Fruit fly (Drosophila melanogaster): ENCODE results near the gene CG8500.

CG8500 gene

dm6 chr3R:9800644-9801330 lies 16.3 kb downstream of the CG8500 start, which contains the start of the genes CG9467 and CG8526 (continued):
- TF ChIP-seq CG4617 (GFP tag; optimal IDR thresholded peaks at IDR 0.05; ENCODE audit: borderline replicate concordance) (peak; percentile 80), kni (GFP tag; optimal IDR thresholded peaks at IDR 0.05) (no peak), CG13296 (GFP tag; optimal IDR thresholded peaks at IDR 0.05) (no peak), CG4360 (GFP tag; IDR thresholded peaks at IDR 0.05) (no peak), CG12299 (tag; optimal IDR thresholded peaks at IDR 0.05) (no peak), nmo (GFP tag; optimal IDR thresholded peaks at IDR 0.05) (peak; percentile 91), dm (GFP tag; optimal IDR thresholded peaks at IDR 0.05) (no peak), Fer3 (tag; optimal IDR thresholded peaks at IDR 0.05) (peak; percentile 53), zen2 (GFP tag; IDR thresholded peaks at IDR 0.05; ENCODE audit: partially characterized antibody) (no peak; the same call in 2 of the 3 replicates), dpn (GFP tag; optimal IDR thresholded peaks at IDR 0.05) (peak; percentile 52 to 71), sob (GFP tag; IDR thresholded peaks at IDR 0.05) (peak; percentile 53; the same call in 1 of the 2 replicates), sna (GFP tag; IDR thresholded peaks at IDR 0.05; ENCODE audit: partially characterized antibody) (0 out of 2 replicates have a peak, but pooled peaks have one; percentile 29), dysf (GFP tag; IDR thresholded peaks at IDR 0.05) (peak; percentile 61; the same call in 1 of the 3 replicates), CG12659 (GFP tag; optimal IDR thresholded peaks at IDR 0.05) (peak; percentile 75), gcm2 (GFP tag; optimal IDR thresholded peaks at IDR 0.05) (no peak), Lpt (GFP tag; optimal IDR thresholded peaks at IDR 0.05) (no peak), CG33557 (GFP tag; optimal IDR thresholded peaks at IDR 0.05) (peak; percentile 47), CG14667 (GFP tag; IDR thresholded peaks at IDR 0.05) (peak; percentile 48), Hey (tag; optimal IDR thresholded peaks at IDR 0.05) (no peak), knrl (GFP tag; IDR thresholded peaks at IDR 0.05; ENCODE audit: partially characterized antibody) (peak; percentile 89), Pdp1 (GFP tag; optimal IDR thresholded peaks at IDR 0.05) (no peak), wdn (GFP tag; IDR thresholded peaks at IDR 0.05) (peak; percentile 11; the same call in 1 of the 2 replicates), Dref (GFP tag; IDR thresholded peaks at IDR 0.05) (peak; percentile 34; the same call in 1 of the 2 replicates), Asciz (GFP tag; optimal IDR thresholded peaks at IDR 0.05) (no peak), CG34376 (GFP tag; optimal IDR thresholded peaks at IDR 0.05) (peak; percentile 29), CG7786 (GFP tag; optimal IDR thresholded peaks at IDR 0.05) (no peak), da (GFP tag; optimal IDR thresholded peaks at IDR 0.05) (no peak), CG18011 (GFP tag; optimal IDR thresholded peaks at IDR 0.05) (peak; percentile 26), gcm (GFP tag; optimal IDR thresholded peaks at IDR 0.05) (no peak), CG9609 (GFP tag; optimal IDR thresholded peaks at IDR 0.05) (no peak), CG1233 (GFP tag; optimal IDR thresholded peaks at IDR 0.05) (peak; percentile 23), Sry-β (GFP tag; optimal IDR thresholded peaks at IDR 0.05) (peak; percentile 44), CG17361 (GFP tag; IDR thresholded peaks at IDR 0.05) (peak; percentile 87), CG8089 (GFP tag; optimal IDR thresholded peaks at IDR 0.05) (no peak), CG1832 (GFP tag; optimal IDR thresholded peaks at IDR 0.05) (no peak), dmrt99B (tag; optimal IDR thresholded peaks at IDR 0.05) (no peak), CG12155 (GFP tag; optimal IDR thresholded peaks at IDR 0.05) (peak; percentile 59), Xrp1 (GFP tag; IDR thresholded peaks at IDR 0.05) (peak; percentile 53; the same call in 1 of the 2 replicates), chn (GFP tag; optimal IDR thresholded peaks at IDR 0.05) (peak; percentile 44), so (GFP tag; IDR thresholded peaks at IDR 0.05) (no peak)

Data from whole organism, embryonic.